Worm (Caenorhabditis elegans) whole organism, L2 larva: Measurements from ENCODE around the gene F11C1.10.

Experiments used
- C34F6.9 ChIP-seq: fragments of 150-350 bp; optimal IDR thresholded peaks from 2 replicates; lab custom pipeline; 2014; ENCODE audit warnings: missing biosample characterization, missing genetic modification characterization
- Y55F3AM.14 ChIP-seq: fragments of 200-800 bp; sonication (Bioruptor generic); optimal IDR thresholded peaks from 2 replicates; lab custom pipeline; 2018; ENCODE audit warnings: mild to moderate bottlenecking, missing genetic modification characterization, missing compliant biosample characterization
- ZK546.5 ChIP-seq: sonication (generic microtip); optimal IDR thresholded peaks from 2 replicates; lab custom pipeline; 2017; ENCODE audit warnings: missing biosample characterization, missing genetic modification characterization
- aly-2 ChIP-seq: fragments of 150-350 bp; optimal IDR thresholded peaks from 2 replicates; lab custom pipeline; 2014; ENCODE audit warnings: missing biosample characterization, missing genetic modification characterization
- blmp-1 ChIP-seq: sonication (generic microtip); optimal IDR thresholded peaks from 2 replicates; lab custom pipeline; 2017; ENCODE audit warnings: missing genetic modification characterization, mild to moderate bottlenecking, missing compliant biosample characterization, antibody characterized with exemption, moderate library complexity; ENCODE audit not compliant: insufficient read depth
- ceh-16 ChIP-seq: fragments of 150-350 bp; optimal IDR thresholded peaks from 2 replicates; lab custom pipeline; 2014; ENCODE audit warnings: missing biosample characterization, missing genetic modification characterization
- crh-2 ChIP-seq: sonication (generic microtip); optimal IDR thresholded peaks from 2 replicates; lab custom pipeline; 2017; ENCODE audit warnings: missing biosample characterization, missing genetic modification characterization
- dmd-4 ChIP-seq: sonication (generic microtip); optimal IDR thresholded peaks from 2 replicates; lab custom pipeline; 2017; ENCODE audit warnings: missing biosample characterization, missing genetic modification characterization
- elt-1 ChIP-seq: fragments of 150-350 bp; optimal IDR thresholded peaks from 2 replicates; lab custom pipeline; 2014; ENCODE audit warnings: missing biosample characterization, missing genetic modification characterization
- elt-3 ChIP-seq: sonication (generic microtip); optimal IDR thresholded peaks from 2 replicates; lab custom pipeline; 2017; ENCODE audit warnings: missing biosample characterization, missing genetic modification characterization
- lin-11 ChIP-seq: fragments of 150-350 bp; sonication (generic microtip); optimal IDR thresholded peaks from 2 replicates; lab custom pipeline; 2014; ENCODE audit warnings: missing biosample characterization, missing genetic modification characterization, inconsistent platforms, mixed read lengths
- lin-13 ChIP-seq: fragments of 150-350 bp; optimal IDR thresholded peaks from 2 replicates; lab custom pipeline; 2014; ENCODE audit warnings: missing biosample characterization, missing genetic modification reagents, missing genetic modification characterization
- mab-5 ChIP-seq: fragments of 150-350 bp; optimal IDR thresholded peaks from 2 replicates; lab custom pipeline; 2014; ENCODE audit warnings: missing biosample characterization, missing genetic modification characterization
- mbf-1 ChIP-seq: sonication (generic microtip); optimal IDR thresholded peaks from 2 replicates; lab custom pipeline; 2017; ENCODE audit warnings: missing biosample characterization, missing genetic modification characterization
- mdl-1 ChIP-seq, 2 experiments: fragments of 150-350 bp in 1 of 2; sonication (generic microtip) in 1 of 2; optimal IDR thresholded peaks; 2 replicates each; lab custom pipeline; 2017; ENCODE audit warnings: missing biosample characterization in 2 of 2, missing genetic modification characterization in 2 of 2
- nhr-11 ChIP-seq: fragments of 150-350 bp; optimal IDR thresholded peaks from 2 replicates; lab custom pipeline; 2014; ENCODE audit warnings: missing biosample characterization, missing genetic modification characterization
- nhr-12 ChIP-seq: fragments of 150-350 bp; optimal IDR thresholded peaks from 2 replicates; lab custom pipeline; 2014; ENCODE audit warnings: missing biosample characterization, missing genetic modification characterization
- nhr-129 ChIP-seq: fragments of 150-350 bp; optimal IDR thresholded peaks from 2 replicates; lab custom pipeline; 2014; ENCODE audit warnings: missing biosample characterization, missing genetic modification characterization
- nhr-21 ChIP-seq: fragments of 150-350 bp; optimal IDR thresholded peaks from 2 replicates; lab custom pipeline; 2014; ENCODE audit warnings: missing biosample characterization, missing genetic modification characterization
- nhr-237 ChIP-seq: fragments of 150-350 bp; optimal IDR thresholded peaks from 2 replicates; lab custom pipeline; 2014; ENCODE audit warnings: missing biosample characterization, missing genetic modification characterization
- nhr-25 ChIP-seq: fragments of 150-350 bp; sonication (generic microtip); optimal IDR thresholded peaks from 3 replicates; lab custom pipeline; 2014; ENCODE audit warnings: missing biosample characterization, missing genetic modification characterization
- nhr-6 ChIP-seq: fragments of 150-350 bp; optimal IDR thresholded peaks from 2 replicates; lab custom pipeline; 2014; ENCODE audit warnings: missing biosample characterization, missing genetic modification characterization
- nhr-77 ChIP-seq: fragments of 150-350 bp; optimal IDR thresholded peaks from 2 replicates; lab custom pipeline; 2014; ENCODE audit warnings: missing biosample characterization, missing genetic modification characterization
- peb-1 ChIP-seq: fragments of 150-350 bp; optimal IDR thresholded peaks from 2 replicates; lab custom pipeline; 2014; ENCODE audit warnings: missing biosample characterization, missing genetic modification characterization
- sem-4 ChIP-seq: fragments of 150-350 bp; optimal IDR thresholded peaks from 2 replicates; lab custom pipeline; 2014; ENCODE audit warnings: missing biosample characterization, missing genetic modification reagents, missing genetic modification characterization
- skn-1 ChIP-seq: sonication (generic microtip); optimal IDR thresholded peaks from 2 replicates; lab custom pipeline; 2017; ENCODE audit warnings: missing biosample characterization, missing genetic modification characterization
- sma-3 ChIP-seq: sonication (generic microtip); optimal IDR thresholded peaks from 2 replicates; lab custom pipeline; 2016; ENCODE audit warnings: missing genetic modification reagents, missing genetic modification characterization, missing compliant biosample characterization
- sma-9 ChIP-seq, 2 experiments: fragments of 150-350 bp in 1 of 2; sonication (generic microtip) in 1 of 2; optimal IDR thresholded peaks; 2 replicates each; lab custom pipeline; 2014 to 2016; ENCODE audit warnings: missing genetic modification characterization in 2 of 2, mild to moderate bottlenecking in 1 of 2, missing biosample characterization in 1 of 2, missing compliant biosample characterization in 1 of 2, missing genetic modification reagents in 1 of 2, moderate library complexity in 1 of 2
- snpc-4 ChIP-seq: fragments of 150-350 bp; optimal IDR thresholded peaks from 2 replicates; lab custom pipeline; 2014; ENCODE audit warnings: missing biosample characterization, missing genetic modification characterization
- unc-39 ChIP-seq: fragments of 150-350 bp; optimal IDR thresholded peaks from 2 replicates; lab custom pipeline; 2014; ENCODE audit warnings: missing biosample characterization, missing genetic modification characterization
- unc-55 ChIP-seq: fragments of 150-350 bp; sonication (generic microtip); optimal IDR thresholded peaks from 3 replicates; lab custom pipeline; 2014; ENCODE audit warnings: missing biosample characterization, missing genetic modification reagents, missing genetic modification characterization
- ztf-1 ChIP-seq: fragments of 200-800 bp; sonication (Bioruptor generic); conservative IDR thresholded peaks from 2 replicates; pipeline ENCODE4 v1.3.6; 2022; ENCODE audit warnings: missing genetic modification characterization, missing compliant biosample characterization
- ztf-11 ChIP-seq: sonication (generic microtip); optimal IDR thresholded peaks from 2 replicates; lab custom pipeline; 2017; ENCODE audit warnings: missing biosample characterization, missing genetic modification characterization
- ztf-4 ChIP-seq: fragments of 150-350 bp; optimal IDR thresholded peaks from 2 replicates; lab custom pipeline; 2014; ENCODE audit warnings: missing biosample characterization, missing genetic modification characterization

F11C1.10 gene

ce11 chrX:12990529-12991520 is 13.9 kb downstream of the F11C1.10 start, which contains the start of the genes F11C1.1 and vwa-8 (continued):
- TF ChIP-seq mbf-1 (tag; lab: Kevin White, UChicago) (no peak), ceh-16 (no peak), nhr-129 (tag; lab: Kevin White, UChicago) (peak; percentile 80), ztf-1 (no peak), sma-3 (peak; percentile 30), nhr-25 (peak; percentile 69), nhr-77 (no peak)

- TF ChIP-seq sem-4 (no peak), nhr-25 (peak; percentile 25), sma-9 (GFP tag; optimal IDR thresholded peaks at IDR 0.05; lab: Kevin White, UChicago) (no peak), sma-9 (tag; optimal IDR thresholded peaks at IDR 0.05; lab: Kevin White, UChicago) (no peak), crh-2 (tag; lab: Kevin White, UChicago) (no peak)
Measured at ce11 chrX:12996161-12996560, 19.3 kb downstream of the F11C1.10 start.

ce11 chrX:12999567-12999966 is 22.7 kb downstream of the F11C1.10 start:
- TF ChIP-seq dmd-4 (tag; lab: Kevin White, UChicago): no peak
- peak; percentile 78 for TF ChIP-seq nhr-25

ce11 chrX:13000837-13001236 is 24.0 kb downstream of the F11C1.10 start:
- TF ChIP-seq aly-2 (tag; lab: Kevin White, UChicago) (no peak), nhr-11 (tag; lab: Kevin White, UChicago) (no peak), lin-11 (tag; lab: Kevin White, UChicago) (no peak), sma-9 (GFP tag; optimal IDR thresholded peaks at IDR 0.05; lab: Kevin White, UChicago) (no peak), sma-9 (tag; optimal IDR thresholded peaks at IDR 0.05; lab: Kevin White, UChicago) (no peak), nhr-12 (tag; lab: Kevin White, UChicago) (no peak), mbf-1 (tag; lab: Kevin White, UChicago) (no peak), elt-3 (tag; lab: Kevin White, UChicago) (no peak), mdl-1 (tag; optimal IDR thresholded peaks at IDR 0.05; lab: Kevin White, UChicago) (no peak), skn-1 (tag; lab: Kevin White, UChicago) (no peak), mab-5 (tag; lab: Kevin White, UChicago) (no peak), C34F6.9 (tag; lab: Kevin White, UChicago) (no peak), nhr-77 (no peak), snpc-4 (tag; lab: Kevin White, UChicago) (no peak), crh-2 (tag; lab: Kevin White, UChicago) (no peak), nhr-21 (tag; lab: Kevin White, UChicago) (no peak), ztf-4 (no peak), ztf-11 (tag; lab: Kevin White, UChicago) (no peak), Y55F3AM.14 (no peak)

ce11 chrX:13002322-13002721 is 25.4 kb downstream of the F11C1.10 start:
- TF ChIP-seq nhr-25 (peak; percentile 4), ceh-16 (no peak), nhr-6 (no peak), mab-5 (tag; lab: Kevin White, UChicago) (no peak), unc-55 (GFP tag; lab: Kevin White, UChicago) (no peak), skn-1 (tag; lab: Kevin White, UChicago) (no peak)

ce11 chrX:13003092-13003491 is 26.2 kb downstream of the F11C1.10 start:
- TF ChIP-seq unc-55 (GFP tag; lab: Kevin White, UChicago): no peak
- TF ChIP-seq ztf-11 (tag; lab: Kevin White, UChicago): no peak
- no peak for TF ChIP-seq nhr-237
- TF ChIP-seq lin-13 (GFP tag; lab: Kevin White, UChicago): no peak
- TF ChIP-seq peb-1 (tag; lab: Kevin White, UChicago): no peak
- TF ChIP-seq nhr-11 (tag; lab: Kevin White, UChicago): no peak
- no peak for TF ChIP-seq sem-4
- TF ChIP-seq unc-39 (tag; lab: Kevin White, UChicago): no peak
- peak; percentile 49 for TF ChIP-seq nhr-25
- peak; percentile 71 for TF ChIP-seq blmp-1 (tag; lab: Kevin White, UChicago)
- no peak for TF ChIP-seq sma-9 (GFP tag; optimal IDR thresholded peaks at IDR 0.05; lab: Kevin White, UChicago)
- no peak for TF ChIP-seq sma-9 (tag; optimal IDR thresholded peaks at IDR 0.05; lab: Kevin White, UChicago)
- TF ChIP-seq ZK546.5 (tag; lab: Kevin White, UChicago): no peak
- no peak for TF ChIP-seq elt-1
- no peak for TF ChIP-seq snpc-4 (tag; lab: Kevin White, UChicago)
- TF ChIP-seq ceh-16: no peak
- TF ChIP-seq nhr-129 (tag; lab: Kevin White, UChicago): no peak
